Fruit fly (Drosophila melanogaster): ENCODE data around the gene CG5693.

DNA sequence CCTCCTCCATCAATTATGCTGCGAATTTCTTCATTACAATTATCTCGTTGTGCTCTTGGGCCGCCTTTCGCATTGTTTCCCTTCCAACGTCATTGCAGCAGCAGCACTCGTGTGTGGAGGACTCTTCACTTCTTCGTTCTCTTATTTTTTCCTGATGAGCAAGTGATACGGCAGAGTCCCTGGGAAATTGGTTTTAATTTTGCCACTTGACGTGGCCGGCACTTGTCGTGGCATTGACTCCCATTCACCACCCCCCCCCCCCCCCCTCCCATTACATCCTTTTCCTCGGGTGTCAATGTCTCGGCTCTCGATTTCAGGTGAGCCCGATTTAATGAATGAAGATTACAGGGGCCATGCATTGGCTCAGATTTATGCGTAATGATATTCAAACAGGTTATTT is 4.3 kb upstream of the CG5693 start:
- TF ChIP-seq CG8478 (optimal IDR thresholded peaks at IDR 0.05) (no peak), CTCF (optimal IDR thresholded peaks at IDR 0.05) (no peak)
